Fruit fly (Drosophila melanogaster) whole organism, pupa: ENCODE results near the gene Cdc23.

Experiments used
- CG10348 ChIP-seq: fragments of 200-800 bp; sonication (Bioruptor generic); IDR thresholded peaks from 2 replicates; pipeline ENCODE4 v1.3.6; 2022; ENCODE audit warnings: missing biosample characterization, missing genetic modification characterization
- CG12605 ChIP-seq: fragments of 200-800 bp; sonication (Bioruptor generic); IDR thresholded peaks from 2 replicates; pipeline ENCODE4 v1.3.6; 2022; ENCODE audit warnings: missing biosample characterization, missing genetic modification characterization
- CG13204 ChIP-seq: fragments of 200-800 bp; sonication (Bioruptor generic); optimal IDR thresholded peaks from 2 replicates; lab custom pipeline; 2018; ENCODE audit warnings: missing biosample characterization, mild to moderate bottlenecking, missing genetic modification characterization, moderate library complexity
- CG14655 ChIP-seq: fragments of 200-800 bp; sonication (Bioruptor generic); optimal IDR thresholded peaks from 3 replicates; lab custom pipeline; 2017; ENCODE audit warnings: mild to moderate bottlenecking, missing biosample characterization, missing genetic modification reagents, missing genetic modification characterization
- CG15710 ChIP-seq: fragments of 200-800 bp; sonication (Bioruptor generic); optimal IDR thresholded peaks from 2 replicates; lab custom pipeline; 2018; ENCODE audit warnings: missing biosample characterization, mild to moderate bottlenecking, missing genetic modification characterization, moderate library complexity
- CG17806 ChIP-seq: fragments of 200-800 bp; sonication (Bioruptor generic); optimal IDR thresholded peaks from 2 replicates; lab custom pipeline; 2018; ENCODE audit warnings: missing biosample characterization, mild to moderate bottlenecking, missing genetic modification characterization, moderate library complexity
- CG32121 ChIP-seq: fragments of 200-800 bp; sonication (Bioruptor generic); IDR thresholded peaks from 2 replicates; pipeline ENCODE4 v1.3.6; 2022; ENCODE audit warnings: missing biosample characterization, missing genetic modification characterization
- CG34367 ChIP-seq: fragments of 200-800 bp; sonication (Bioruptor generic); optimal IDR thresholded peaks from 2 replicates; lab custom pipeline; 2018; ENCODE audit warnings: missing biosample characterization, mild to moderate bottlenecking, missing genetic modification characterization
- CG4496 ChIP-seq: fragments of 200-800 bp; sonication (Bioruptor generic); IDR thresholded peaks from 3 replicates; pipeline ENCODE4 v1.3.6; 2022; ENCODE audit warnings: missing biosample characterization, missing genetic modification characterization
- CG8159 ChIP-seq: fragments of 200-800 bp; sonication (Bioruptor generic); optimal IDR thresholded peaks from 3 replicates; lab custom pipeline; 2018; ENCODE audit warnings: missing biosample characterization, mild to moderate bottlenecking, missing genetic modification characterization, moderate library complexity
- CG8301 ChIP-seq: fragments of 200-800 bp; sonication (Bioruptor generic); optimal IDR thresholded peaks from 2 replicates; lab custom pipeline; 2018; ENCODE audit warnings: missing biosample characterization, mild to moderate bottlenecking, missing genetic modification characterization
- CG9948 ChIP-seq: fragments of 200-800 bp; sonication (Bioruptor generic); optimal IDR thresholded peaks from 2 replicates; lab custom pipeline; 2018; ENCODE audit warnings: missing biosample characterization, mild to moderate bottlenecking, missing genetic modification characterization, moderate library complexity
- D1 ChIP-seq: fragments of 200-800 bp; sonication (Bioruptor generic); optimal IDR thresholded peaks from 2 replicates; lab custom pipeline; 2018; ENCODE audit warnings: missing biosample characterization, mild to moderate bottlenecking, missing genetic modification characterization, moderate library complexity
- EcR ChIP-seq: fragments of 200-800 bp; sonication (Bioruptor generic); optimal IDR thresholded peaks from 3 replicates; lab custom pipeline; 2019; ENCODE audit warnings: missing biosample characterization, missing genetic modification characterization, mild to moderate bottlenecking, moderate library complexity, missing genetic modification reagents
- Ets98B ChIP-seq: fragments of 200-800 bp; sonication (Bioruptor generic); IDR thresholded peaks from 2 replicates; pipeline ENCODE4 v1.3.6; 2022; ENCODE audit warnings: missing biosample characterization, missing genetic modification characterization
- Pif1A ChIP-seq: fragments of 200-800 bp; sonication (Bioruptor generic); optimal IDR thresholded peaks from 3 replicates; lab custom pipeline; 2016; ENCODE audit warnings: missing biosample characterization, missing genetic modification characterization
- Pif1B ChIP-seq: fragments of 200-800 bp; sonication (Bioruptor generic); optimal IDR thresholded peaks from 3 replicates; lab custom pipeline; 2016; ENCODE audit warnings: missing biosample characterization, missing genetic modification characterization
- Snoo ChIP-seq: fragments of 200-800 bp; sonication (Bioruptor generic); optimal IDR thresholded peaks from 3 replicates; lab custom pipeline; 2017; ENCODE audit warnings: missing biosample characterization, mild to moderate bottlenecking, missing genetic modification characterization, inconsistent platforms
- fd96Ca ChIP-seq: fragments of 200-800 bp; sonication (Bioruptor generic); IDR thresholded peaks from 3 replicates; pipeline ENCODE4 v1.3.6; 2022; ENCODE audit warnings: missing biosample characterization, missing genetic modification characterization
- gl ChIP-seq: fragments of 200-800 bp; sonication (Bioruptor generic); optimal IDR thresholded peaks from 2 replicates; lab custom pipeline; 2018; ENCODE audit warnings: missing biosample characterization, mild to moderate bottlenecking, missing genetic modification characterization
- rn ChIP-seq: fragments of 200-800 bp; sonication (Bioruptor generic); IDR thresholded peaks from 2 replicates; pipeline ENCODE4 v1.3.6; 2022; ENCODE audit warnings: missing biosample characterization, missing genetic modification characterization

The Cdc23 gene

DNA sequence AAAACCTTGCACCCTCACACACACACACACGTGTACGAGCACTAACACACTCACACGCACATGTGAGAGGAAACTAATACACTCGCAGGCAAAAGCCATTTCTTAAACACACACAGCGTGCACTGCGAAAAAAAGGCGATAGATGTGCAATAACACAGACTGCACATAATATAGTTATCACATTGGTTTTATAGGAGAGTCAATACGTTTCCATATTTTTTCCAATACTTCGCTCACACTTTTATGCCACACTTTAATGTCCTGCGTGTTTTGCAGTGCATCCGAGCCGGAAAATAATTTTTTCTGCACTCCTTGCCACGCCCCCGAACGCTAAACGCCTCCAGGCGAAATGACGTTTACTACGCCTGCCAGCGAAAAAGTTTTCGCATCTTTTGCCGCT is 20.6 kb downstream of the Cdc23 start:
- no peak for TF ChIP-seq Snoo (tag; lab: Kevin White, UChicago)
- TF ChIP-seq CG8301 (tag; lab: Kevin White, UChicago) = peak; percentile 37
- no peak for TF ChIP-seq CG13204
- no peak for TF ChIP-seq Pif1B
- TF ChIP-seq CG17806 (tag; lab: Kevin White, UChicago) = no peak
- TF ChIP-seq CG32121 (GFP tag; lab: Robert Waterston, UW) = no peak; the same call in 1 of the 2 replicates
- TF ChIP-seq Pif1A (GFP tag; lab: Kevin White, UChicago) = no peak
- peak; percentile 31; the same call in 1 of the 2 replicates for TF ChIP-seq Ets98B (GFP tag; lab: Robert Waterston, UW)
- no peak for TF ChIP-seq D1 (tag; lab: Kevin White, UChicago)
- no peak for TF ChIP-seq CG9948
- TF ChIP-seq rn = peak; percentile 29; the same call in 1 of the 2 replicates
- TF ChIP-seq CG34367 = no peak
- no peak for TF ChIP-seq CG15710 (tag; lab: Kevin White, UChicago)
- peak; percentile 23 for TF ChIP-seq CG14655
- TF ChIP-seq CG12605 (GFP tag; lab: Robert Waterston, UW) = 0 out of 2 replicates have a peak, but pooled peaks have one; percentile 18
- TF ChIP-seq CG8159 (tag; lab: Kevin White, UChicago) = peak; percentile 9
- no peak for TF ChIP-seq gl (tag; lab: Kevin White, UChicago)
- no peak for TF ChIP-seq EcR (GFP tag; lab: Kevin White, UChicago)
- no peak for TF ChIP-seq CG10348 (GFP tag; lab: Robert Waterston, UW)
- peak; percentile 71 for TF ChIP-seq CG4496 (GFP tag; lab: Robert Waterston, UW)
- peak; percentile 75; the same call in 2 of the 3 replicates for TF ChIP-seq fd96Ca

DNA sequence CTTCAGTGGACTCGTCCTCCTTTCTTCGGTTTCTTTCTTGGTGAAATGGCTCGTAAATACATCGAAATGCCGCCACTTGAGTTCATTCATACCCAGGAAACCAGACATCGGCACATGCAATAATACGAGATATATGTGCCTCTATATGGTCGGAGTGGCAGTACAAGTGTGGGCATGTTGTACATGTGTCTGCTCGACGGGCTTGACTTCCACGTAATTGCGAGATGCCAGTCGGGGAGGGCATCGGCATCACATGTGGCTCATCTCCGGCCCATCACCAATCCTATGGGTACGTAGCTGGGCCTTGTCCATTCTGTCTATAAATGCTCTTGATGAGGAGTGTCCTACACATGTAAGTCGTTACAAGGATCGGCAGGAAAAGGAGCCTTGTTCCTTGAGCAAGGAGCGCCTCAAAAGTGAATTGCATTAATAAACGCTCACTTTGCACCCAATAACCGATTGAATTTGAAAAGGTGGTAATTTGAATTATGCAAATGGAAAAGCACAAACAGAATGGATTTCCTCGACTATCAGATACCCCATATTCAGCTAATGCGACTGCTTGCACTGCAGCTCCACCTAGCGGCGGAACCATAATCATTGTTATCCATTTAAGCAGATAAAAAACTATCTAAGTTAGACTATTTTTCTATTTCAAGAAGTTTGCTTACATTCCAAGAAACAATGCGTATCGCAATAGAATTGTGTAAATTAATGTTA is 22.2 kb downstream of the Cdc23 start:
- no peak for TF ChIP-seq fd96Ca
- peak; percentile 26 for TF ChIP-seq EcR (GFP tag; lab: Kevin White, UChicago)
- no peak for TF ChIP-seq Ets98B (GFP tag; lab: Robert Waterston, UW)

DNA sequence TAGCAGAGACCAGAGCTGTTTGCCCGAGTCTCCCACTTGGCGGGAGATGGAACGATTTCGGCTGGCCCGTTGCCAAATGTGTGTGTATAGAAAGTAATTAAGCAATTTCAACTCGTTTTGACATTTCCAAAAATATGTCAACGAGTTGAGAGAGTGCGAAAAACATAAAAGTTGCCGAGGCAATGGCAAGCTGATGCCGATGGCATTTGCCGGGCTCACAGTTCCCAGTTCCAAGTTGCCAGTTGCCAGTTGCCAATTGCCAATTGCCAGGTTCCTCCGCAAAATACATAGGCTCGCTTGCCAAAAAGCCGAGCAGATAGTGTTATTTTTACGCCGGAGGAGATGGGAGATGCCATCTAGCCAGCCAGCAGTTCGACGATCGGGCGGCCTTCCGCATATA is 24.5 kb downstream of the Cdc23 start:
- TF ChIP-seq CG10348 (GFP tag; lab: Robert Waterston, UW) (no peak), CG32121 (GFP tag; lab: Robert Waterston, UW) (peak; percentile 50; the same call in 1 of the 2 replicates)

DNA sequence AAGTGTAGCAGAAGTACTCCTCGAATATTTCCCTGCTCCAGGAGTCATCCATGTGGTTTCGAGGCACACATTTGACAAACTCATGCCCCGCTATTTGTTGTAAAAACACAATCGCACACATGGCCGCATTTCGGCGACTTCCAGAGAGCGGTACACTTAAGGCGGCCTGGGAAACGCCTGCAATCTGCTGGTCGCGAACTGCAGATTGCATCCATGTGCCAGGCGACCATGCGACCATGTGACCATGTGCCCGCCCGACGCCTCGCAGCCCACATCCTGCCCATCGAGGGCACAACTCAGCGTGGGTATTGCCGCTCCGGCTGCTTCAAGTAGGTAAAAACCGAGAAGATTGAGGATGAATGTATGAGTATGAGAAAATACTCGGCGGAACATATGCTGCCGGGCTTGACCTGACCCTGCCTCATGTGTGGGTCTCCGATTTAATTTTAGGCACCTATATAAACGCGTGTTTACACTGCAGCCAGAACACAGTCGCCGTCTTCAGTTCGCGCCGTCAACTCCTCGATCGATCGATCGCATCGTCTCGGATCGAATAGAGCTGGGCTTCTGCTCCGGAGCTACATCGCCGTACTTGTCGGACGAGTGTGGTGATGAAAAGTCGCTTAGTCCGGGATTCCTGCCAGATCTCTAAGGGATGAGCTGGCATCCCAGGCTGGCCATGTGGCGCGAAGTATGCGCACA is 27.1 kb downstream of the Cdc23 start:
- TF ChIP-seq Snoo (tag; lab: Kevin White, UChicago) (no peak), CG32121 (GFP tag; lab: Robert Waterston, UW) (no peak), CG10348 (GFP tag; lab: Robert Waterston, UW) (no peak), CG14655 (no peak), CG34367 (no peak)

dm6 chr2L:20486752-20487141 is 27.6 kb downstream of the Cdc23 start:
- TF ChIP-seq gl (tag; lab: Kevin White, UChicago) (peak; percentile 11), CG15710 (tag; lab: Kevin White, UChicago) (peak; percentile 35), CG8159 (tag; lab: Kevin White, UChicago) (peak; percentile 42), Ets98B (GFP tag; lab: Robert Waterston, UW) (no peak)

- no peak for TF ChIP-seq CG34367
- TF ChIP-seq Pif1A (GFP tag; lab: Kevin White, UChicago) = no peak
- no peak for TF ChIP-seq CG13204
- no peak for TF ChIP-seq D1 (tag; lab: Kevin White, UChicago)
- TF ChIP-seq CG32121 (GFP tag; lab: Robert Waterston, UW) = no peak
- TF ChIP-seq CG14655 = no peak
- TF ChIP-seq fd96Ca = no peak
- no peak for TF ChIP-seq CG9948
Observed at dm6 chr2L:20487723-20488122, 28.6 kb downstream of the Cdc23 start.

- TF ChIP-seq CG4496 (GFP tag; lab: Robert Waterston, UW) = 0 out of 3 replicates have a peak, but pooled peaks have one; percentile 53
- TF ChIP-seq CG12605 (GFP tag; lab: Robert Waterston, UW) = no peak
- TF ChIP-seq CG32121 (GFP tag; lab: Robert Waterston, UW) = 0 out of 2 replicates have a peak, but pooled peaks have one; percentile 31
Observed at dm6 chr2L:20488128-20488527, 29.0 kb downstream of the Cdc23 start.
